Fruit fly (Drosophila melanogaster) whole organism: ENCODE data around the gene bib.

Experiments used
- CG8478 ChIP-seq: fragments of >200 bp; optimal IDR thresholded peaks from 2 replicates; lab custom pipeline; 2018; ENCODE audit warnings: inconsistent platforms
- Dll ChIP-seq: fragments of >200 bp; optimal IDR thresholded peaks from 2 replicates; lab custom pipeline; 2017
- EcR ChIP-seq, 2 experiments: fragments of >200 bp; optimal IDR thresholded peaks; 2 replicates each; lab custom pipeline; 2017; ENCODE audit warnings: missing biosample characterization in 2 of 2, missing genetic modification characterization in 2 of 2, missing genetic modification reagents in 2 of 2
- pan ChIP-seq: fragments of >200 bp; optimal IDR thresholded peaks from 2 replicates; lab custom pipeline; 2017
- psq ChIP-seq: fragments of >200 bp; optimal IDR thresholded peaks from 2 replicates; lab custom pipeline; 2017
- usp ChIP-seq: fragments of >200 bp; optimal IDR thresholded peaks from 2 replicates; lab custom pipeline; 2017; ENCODE audit warnings: missing biosample characterization, missing genetic modification characterization, mixed read lengths

The bib gene

DNA sequence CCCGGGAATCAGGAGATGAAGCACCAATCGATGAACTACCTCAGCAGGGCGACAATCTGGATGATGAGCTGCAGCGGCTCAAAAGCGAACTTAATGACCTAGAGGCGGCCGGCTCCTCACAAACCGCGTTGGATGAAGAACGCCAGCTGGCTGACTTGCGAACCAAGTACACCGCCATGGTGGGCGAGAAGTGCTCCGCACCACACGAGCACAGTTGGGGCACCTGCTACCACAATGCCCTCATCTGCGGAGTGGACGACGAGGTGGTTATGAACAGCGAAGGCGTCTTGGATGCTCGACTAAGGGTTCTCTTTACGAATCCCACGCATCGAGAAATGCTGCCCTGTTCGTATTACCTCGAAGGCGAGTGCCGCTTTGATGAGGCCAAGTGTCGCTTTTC, 29.7 kb upstream of the bib start:
- TF ChIP-seq psq (lab: Kevin White, UChicago) (no peak), CG8478 (lab: Kevin White, UChicago) (no peak), pan (lab: Kevin White, UChicago) (no peak), EcR (GFP tag; optimal IDR thresholded peaks at IDR 0.05; lab: Kevin White, UChicago) (no peak), usp (GFP tag; lab: Kevin White, UChicago) (no peak), Dll (no peak)

DNA sequence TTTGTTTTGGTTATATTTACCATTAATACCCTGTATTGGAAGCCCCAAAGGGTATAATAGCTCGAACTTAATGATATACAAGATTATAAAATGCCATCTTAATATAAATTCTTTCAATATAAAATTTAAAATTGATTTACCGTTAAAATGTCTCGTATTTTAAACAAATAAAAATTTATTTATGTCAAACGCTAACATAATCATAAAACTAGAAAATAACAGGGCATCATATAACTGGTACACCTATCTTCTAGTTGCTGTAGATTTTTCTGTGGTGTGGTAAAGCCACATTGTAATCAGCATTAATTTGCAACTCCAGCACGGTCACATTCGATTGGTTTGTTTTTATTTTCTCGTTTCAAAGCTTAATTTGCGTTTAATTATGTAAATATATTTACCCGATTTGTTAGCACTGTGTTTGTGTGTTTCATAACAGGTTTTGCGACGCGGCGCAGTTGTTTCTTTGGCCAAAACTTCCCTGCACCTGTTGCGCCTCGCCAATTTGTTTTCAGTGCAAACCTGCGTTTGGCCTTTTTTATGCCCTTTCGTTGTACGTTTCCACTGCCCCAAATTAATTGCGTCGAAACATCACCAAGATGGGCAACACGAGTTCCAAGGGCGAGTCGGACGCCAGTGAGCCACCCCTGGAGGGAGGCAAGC, 27.3 kb upstream of the bib start, which contains the start of the genes CG4658 and CG5846:
CG4658 (plus strand) TSS at position 140 of the 660 bp plus-strand sequence.
CG5846 (minus strand) TSS at position 245 of the 660 bp plus-strand sequence.
- TF ChIP-seq EcR (GFP tag; optimal IDR thresholded peaks at IDR 0.05; lab: Kevin White, UChicago) (no peak), pan (lab: Kevin White, UChicago) (peak; percentile 96)

DNA sequence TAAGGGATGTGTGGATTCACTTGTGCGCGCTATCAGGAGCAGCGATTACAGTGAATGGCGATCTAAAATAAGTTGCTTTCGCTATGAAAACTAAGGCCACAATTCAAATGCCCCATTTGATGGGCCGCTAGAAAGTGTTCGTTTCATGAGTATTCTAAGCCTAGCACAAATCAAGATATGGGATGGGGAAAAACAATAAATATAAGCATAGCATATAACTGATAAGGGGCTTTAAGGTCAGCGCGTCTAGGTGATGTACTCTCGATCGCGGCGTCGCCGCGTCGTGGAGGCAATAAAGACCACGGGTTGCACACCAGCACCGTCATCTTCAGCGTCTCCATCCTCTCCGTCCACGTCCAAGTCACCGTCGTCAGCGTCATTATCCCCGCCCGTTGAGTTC, 23.7 kb upstream of the bib start:
- TF ChIP-seq pan (lab: Kevin White, UChicago) (no peak), Dll (no peak), psq (lab: Kevin White, UChicago) (no peak), CG8478 (lab: Kevin White, UChicago) (no peak), usp (GFP tag; lab: Kevin White, UChicago) (no peak), EcR (GFP tag; optimal IDR thresholded peaks at IDR 0.05; lab: Kevin White, UChicago) (no peak)

DNA sequence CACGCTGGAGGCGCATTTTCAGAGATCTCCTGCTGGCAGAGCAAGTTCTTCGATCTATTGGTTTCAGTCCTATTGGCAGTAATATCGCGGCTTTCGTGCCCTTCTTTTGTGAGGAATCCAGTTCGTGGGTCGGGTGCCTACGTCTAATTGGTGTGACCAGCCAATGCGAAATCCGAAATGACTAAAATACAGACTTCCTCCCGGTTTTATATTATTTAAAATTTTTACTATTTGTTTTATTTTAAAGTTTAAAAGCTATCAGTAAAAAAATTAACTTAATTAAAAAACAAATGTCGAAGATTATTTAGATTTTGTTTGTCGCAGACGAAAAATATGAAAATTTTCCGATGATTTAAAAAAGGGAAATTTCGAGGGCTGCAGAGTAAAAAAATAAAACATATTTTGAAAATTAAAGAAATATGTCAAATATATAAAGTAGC, 20.8 kb upstream of the bib start, which contains the start of gene CG5850:
CG5850 (minus strand) TSS at position 347 of the 440 bp plus-strand sequence.
- TF ChIP-seq usp (GFP tag; lab: Kevin White, UChicago) (no peak), Dll (no peak), EcR (GFP tag; optimal IDR thresholded peaks at IDR 0.05; lab: Kevin White, UChicago) (no peak), pan (lab: Kevin White, UChicago) (no peak), psq (lab: Kevin White, UChicago) (no peak), CG8478 (lab: Kevin White, UChicago) (no peak)

DNA sequence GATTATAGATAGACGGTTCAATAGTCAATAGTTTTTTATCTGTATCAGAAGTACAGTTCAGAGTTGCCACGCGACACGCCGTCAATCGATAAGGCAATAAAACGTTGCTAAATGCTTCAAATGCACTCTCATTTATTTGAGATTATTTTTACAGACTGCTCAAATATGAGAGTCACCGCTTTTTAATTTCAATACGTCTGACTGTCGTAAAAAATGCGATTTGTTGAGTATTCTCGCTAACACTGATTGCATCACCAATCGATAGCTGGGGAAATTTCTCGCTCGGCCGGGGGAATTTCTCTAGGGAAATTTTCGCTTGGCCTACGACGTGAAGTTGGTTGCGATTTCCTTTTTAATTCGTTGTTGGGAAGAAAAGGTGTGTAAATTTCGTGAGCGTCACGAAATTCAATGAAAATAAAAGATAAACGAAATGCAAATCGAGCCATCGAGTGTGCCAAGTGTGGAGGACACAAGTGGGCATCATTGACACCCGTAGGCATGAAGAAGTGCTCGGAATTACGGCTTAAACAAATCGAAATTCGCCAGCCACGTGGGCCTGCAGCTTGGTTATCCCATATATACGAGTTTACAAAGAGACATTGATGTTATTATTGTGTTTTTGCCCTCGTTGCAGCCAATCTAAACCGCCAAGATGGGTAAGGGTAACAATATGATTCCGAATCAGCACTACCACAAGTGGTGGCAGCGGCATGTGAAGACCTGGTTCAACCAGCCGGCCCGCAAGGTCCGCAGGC, 17.3 kb upstream of the bib start, which contains the start of the genes Dref and RpL13:
Dref (minus strand) TSS at position 247 of the 755 bp plus-strand sequence.
RpL13 (plus strand) TSS at position 331 of the 755 bp plus-strand sequence.
- TF ChIP-seq psq (lab: Kevin White, UChicago) (no peak), usp (GFP tag; lab: Kevin White, UChicago) (no peak), EcR (GFP tag; optimal IDR thresholded peaks at IDR 0.05; lab: Kevin White, UChicago) (no peak), CG8478 (lab: Kevin White, UChicago) (no peak), pan (lab: Kevin White, UChicago) (no peak), Dll (no peak)

DNA sequence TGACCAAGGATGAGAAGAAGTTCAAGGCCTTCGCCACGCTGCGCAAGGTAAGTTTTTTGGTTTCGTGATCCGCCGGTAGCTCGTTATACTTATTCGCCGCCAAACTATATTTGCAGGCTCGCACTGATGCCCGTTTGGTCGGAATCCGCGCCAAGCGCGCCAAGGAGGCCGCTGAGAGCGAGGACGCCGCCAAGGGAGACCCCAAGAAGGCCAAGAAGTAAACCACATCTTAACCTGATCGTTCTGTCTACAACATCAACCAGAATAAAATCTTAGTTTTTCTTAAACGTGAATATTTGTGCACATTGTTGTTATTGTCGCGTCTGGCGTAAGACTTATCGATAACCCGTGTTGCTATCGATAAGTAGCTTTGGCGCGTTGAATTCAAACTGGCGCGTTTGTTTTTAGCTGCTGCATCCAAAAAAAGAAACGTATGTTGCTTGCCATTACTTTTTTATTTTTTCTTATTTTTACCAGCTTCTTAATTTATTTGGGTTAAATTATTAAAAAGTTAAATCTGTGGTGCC, 16.2 kb upstream of the bib start:
- no peak for TF ChIP-seq pan (lab: Kevin White, UChicago)
- no peak for TF ChIP-seq usp (GFP tag; lab: Kevin White, UChicago)

DNA sequence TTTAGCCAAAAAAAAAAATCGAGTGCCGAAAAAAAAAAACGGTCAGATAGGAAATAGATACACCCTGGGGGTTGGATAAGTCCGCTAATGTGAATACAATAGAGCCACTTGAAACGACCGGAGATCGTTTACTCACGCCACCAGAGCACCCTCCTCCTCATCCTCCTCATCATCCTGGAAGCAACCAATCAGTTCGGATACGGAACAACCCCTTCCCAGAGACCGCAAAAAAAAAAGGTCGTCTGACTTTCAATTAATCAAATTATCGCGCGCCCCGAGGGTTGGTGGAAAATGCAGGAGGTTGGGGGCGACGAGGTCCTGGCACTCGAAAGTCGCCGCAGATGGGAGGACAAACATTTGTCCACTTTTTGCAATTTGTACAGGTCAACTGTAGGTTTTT, 11.8 kb upstream of the bib start:
- TF ChIP-seq EcR (GFP tag; optimal IDR thresholded peaks at IDR 0.05; lab: Kevin White, UChicago), result no peak
- no peak for TF ChIP-seq pan (lab: Kevin White, UChicago)
- no peak for TF ChIP-seq Dll
- TF ChIP-seq usp (GFP tag; lab: Kevin White, UChicago), result no peak
- TF ChIP-seq psq (lab: Kevin White, UChicago), result no peak
- no peak for TF ChIP-seq CG8478 (lab: Kevin White, UChicago)

DNA sequence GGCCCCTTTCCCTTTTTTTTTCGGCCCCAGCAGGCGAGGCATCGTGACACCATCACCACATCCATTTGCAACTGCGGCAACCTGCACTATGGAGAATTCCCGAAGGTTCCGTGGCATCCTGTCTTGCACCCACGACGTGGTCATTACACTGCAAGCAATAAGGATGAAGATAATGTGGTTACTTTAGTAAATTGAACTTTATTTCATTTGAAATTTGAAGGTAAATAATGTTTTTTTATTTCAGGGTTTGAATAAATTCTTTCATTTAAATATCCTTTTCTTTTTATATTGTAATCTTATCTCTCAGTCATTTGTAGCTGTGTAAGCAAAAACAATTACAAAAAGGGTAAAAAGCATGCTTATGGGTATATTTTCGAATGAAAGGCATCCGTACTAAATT, 2.6 kb upstream of the bib start:
- TF ChIP-seq pan (lab: Kevin White, UChicago) (no peak), Dll (no peak), psq (lab: Kevin White, UChicago) (no peak), EcR (GFP tag; optimal IDR thresholded peaks at IDR 0.05; lab: Kevin White, UChicago) (no peak), usp (GFP tag; lab: Kevin White, UChicago) (no peak), CG8478 (lab: Kevin White, UChicago) (no peak)

DNA sequence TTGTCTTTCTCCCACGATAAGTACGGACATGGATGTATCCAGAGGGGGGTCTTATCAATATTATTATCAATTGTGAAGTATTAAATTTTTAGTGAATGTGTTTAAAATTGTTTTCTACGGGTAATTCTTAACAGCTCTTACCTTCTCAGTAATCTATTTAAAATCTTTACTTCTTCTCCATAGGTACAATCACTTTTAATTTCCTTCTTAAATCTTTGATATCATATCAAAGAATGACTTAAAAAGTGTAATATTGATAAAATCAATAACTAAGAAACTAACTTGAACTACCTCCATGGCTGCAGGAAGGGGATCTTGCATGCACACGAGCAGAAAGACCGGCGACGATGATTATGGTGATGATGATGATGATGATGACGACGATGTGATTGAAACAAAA, 1.9 kb upstream of the bib start:
- TF ChIP-seq pan (lab: Kevin White, UChicago) (no peak), EcR (GFP tag; optimal IDR thresholded peaks at IDR 0.05; lab: Kevin White, UChicago) (no peak)

DNA sequence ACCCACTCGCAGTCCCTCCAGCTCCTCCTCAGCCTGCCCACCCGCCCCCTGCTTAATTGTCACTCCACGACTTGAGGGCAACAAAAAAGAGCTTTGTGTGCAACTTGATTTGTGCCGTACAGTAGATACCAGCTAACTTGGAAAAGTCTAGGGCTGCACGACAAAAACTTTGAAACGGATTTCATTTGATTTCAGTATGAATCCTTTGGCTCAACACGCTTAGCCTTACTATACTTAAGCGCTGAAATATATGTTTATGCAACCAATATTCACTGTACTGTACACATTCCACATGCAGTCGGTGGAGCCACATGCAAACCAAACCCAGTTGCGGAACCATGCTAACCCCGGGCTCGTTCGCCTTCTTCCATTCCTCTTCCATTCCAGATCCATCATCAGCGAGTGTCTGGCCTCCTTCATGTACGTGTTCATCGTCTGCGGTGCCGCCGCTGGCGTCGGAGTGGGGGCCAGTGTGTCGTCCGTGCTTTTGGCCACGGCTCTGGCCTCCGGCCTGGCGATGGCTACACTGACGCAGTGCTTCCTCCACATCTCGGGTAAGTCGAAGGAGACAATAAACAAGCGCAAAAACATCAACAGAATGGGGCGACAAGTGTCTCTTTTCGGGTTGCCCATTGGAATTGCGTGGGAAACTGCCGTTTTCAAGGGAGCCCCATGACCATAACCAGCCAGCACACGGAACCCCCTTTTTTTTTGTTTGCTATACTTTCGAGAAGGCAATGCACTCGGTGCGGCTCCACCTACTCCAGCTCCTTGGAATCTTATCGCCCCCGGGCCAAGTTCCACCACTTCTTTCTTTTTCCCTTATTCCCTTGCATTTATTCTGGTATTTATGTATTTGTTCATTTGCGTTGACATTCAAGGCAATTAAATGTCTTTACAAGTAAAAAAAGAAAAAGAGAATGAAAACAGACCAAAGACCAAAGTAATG, 2.2 kb downstream of the bib start:
- TF ChIP-seq pan (lab: Kevin White, UChicago) (no peak), EcR (GFP tag; optimal IDR thresholded peaks at IDR 0.05; lab: Kevin White, UChicago) (peak in 1 of 2 experiments; percentile 3)
